Fruit fly (Drosophila melanogaster): ENCODE data around the gene CG43673.

CG43673 gene

DNA sequence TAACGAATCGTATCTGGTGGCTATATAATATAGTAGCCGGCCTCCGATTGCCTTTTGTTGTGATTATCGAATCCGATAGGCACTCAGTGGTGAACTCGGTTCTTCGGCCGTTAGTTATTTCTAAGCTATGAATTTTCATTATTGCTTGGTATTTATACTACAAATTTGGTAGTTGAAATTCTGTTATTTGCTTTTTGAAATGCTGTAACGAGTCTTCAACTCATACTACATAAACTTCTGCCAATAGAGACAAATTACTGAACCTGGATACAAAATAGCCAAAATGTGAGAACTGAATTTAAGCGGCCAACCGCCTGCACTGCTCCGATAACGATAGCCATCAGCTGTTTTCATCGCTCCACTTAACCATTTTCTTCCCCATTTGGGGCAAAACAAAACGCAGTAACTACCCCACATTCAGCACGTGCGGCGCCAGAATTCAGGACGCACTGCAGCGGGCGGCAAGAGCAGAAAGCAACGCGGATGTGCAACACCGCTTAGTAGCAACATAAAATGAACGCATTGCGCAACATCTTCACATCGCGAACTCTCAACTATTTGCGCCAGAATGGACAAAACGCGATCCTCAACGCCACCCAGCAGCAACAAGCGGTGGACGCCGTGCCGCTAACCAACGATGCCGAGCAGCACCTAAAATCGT lies 39.9 kb upstream of the CG43673 start, which contains the start of the genes CG11679 and CG8206 (continued):
- peak; percentile 24; the same call in 1 of the 2 replicates for TF ChIP-seq sob (GFP tag; IDR thresholded peaks at IDR 0.05)
- peak; percentile 14 for TF ChIP-seq her (GFP tag; optimal IDR thresholded peaks at IDR 0.05)
- TF ChIP-seq Gug (GFP tag; IDR thresholded peaks at IDR 0.05) = peak; percentile 26; the same call in 1 of the 4 replicates
- TF ChIP-seq CG13624 (GFP tag; optimal IDR thresholded peaks at IDR 0.05) = peak; percentile 43
- no peak for TF ChIP-seq otp (GFP tag; IDR thresholded peaks at IDR 0.05)
- no peak for TF ChIP-seq ase (GFP tag; IDR thresholded peaks at IDR 0.05)
- TF ChIP-seq CG13424 (tag; optimal IDR thresholded peaks at IDR 0.05) = peak; percentile 56
- TF ChIP-seq bbx (GFP tag; IDR thresholded peaks at IDR 0.05; ENCODE audit: partially characterized antibody) = peak; percentile 32; the same call in 1 of the 2 replicates
- TF ChIP-seq insv (GFP tag; optimal IDR thresholded peaks at IDR 0.05) = peak in 1 of 2 experiments; percentile 33
- peak; percentile 46 for TF ChIP-seq CG14710 (tag; optimal IDR thresholded peaks at IDR 0.05)
- 0 out of 2 replicates have a peak, but pooled peaks have one; percentile 48 for TF ChIP-seq unc-4 (GFP tag; IDR thresholded peaks at IDR 0.05; ENCODE audit: partially characterized antibody)
- peak; percentile 44 for TF ChIP-seq pnt (GFP tag; optimal IDR thresholded peaks at IDR 0.05)
- no peak for TF ChIP-seq Mad (GFP tag; optimal IDR thresholded peaks at IDR 0.05)
- peak; percentile 25 for TF ChIP-seq fu2 (GFP tag; optimal IDR thresholded peaks at IDR 0.05)
- no peak for TF ChIP-seq Jarid2 (GFP tag; optimal IDR thresholded peaks at IDR 0.05)
- peak; percentile 40; the same call in 1 of the 2 replicates for TF ChIP-seq Ptx1 (GFP tag; IDR thresholded peaks at IDR 0.05)
- TF ChIP-seq fd3F (GFP tag; optimal IDR thresholded peaks at IDR 0.05) = no peak
- no peak for TF ChIP-seq lov (optimal IDR thresholded peaks at IDR 0.05)
- TF ChIP-seq lov (GFP tag; IDR thresholded peaks at IDR 0.05) = no peak
- TF ChIP-seq CG14014 (GFP tag; IDR thresholded peaks at IDR 0.05) = peak; percentile 26; the same call in 1 of the 2 replicates
- no peak for TF ChIP-seq ATbp (GFP tag; optimal IDR thresholded peaks at IDR 0.05)
- TF ChIP-seq B-H2 (GFP tag; optimal IDR thresholded peaks at IDR 0.05) = peak; percentile 1
- peak; percentile 14 for TF ChIP-seq Hr3 (GFP tag; optimal IDR thresholded peaks at IDR 0.05)
- no peak for TF ChIP-seq CG12744 (GFP tag; optimal IDR thresholded peaks at IDR 0.05)
- TF ChIP-seq schlank (tag; optimal IDR thresholded peaks at IDR 0.05) = no peak
- TF ChIP-seq CG4730 (GFP tag; IDR thresholded peaks at IDR 0.05) = no peak
- peak; percentile 41 for TF ChIP-seq ewg (GFP tag; optimal IDR thresholded peaks at IDR 0.05)
- TF ChIP-seq CG17361 (GFP tag; IDR thresholded peaks at IDR 0.05) = peak; percentile 49; the same call in 2 of the 3 replicates
- peak in 1 of 2 experiments; percentile 23 for TF ChIP-seq dpn (GFP tag; optimal IDR thresholded peaks at IDR 0.05)
- TF ChIP-seq HLH4C (GFP tag; IDR thresholded peaks at IDR 0.05; ENCODE audit: partially characterized antibody) = peak; percentile 53; the same call in 2 of the 3 replicates
- TF ChIP-seq Sry-β (GFP tag; optimal IDR thresholded peaks at IDR 0.05) = peak; percentile 96
- TF ChIP-seq dm (GFP tag; optimal IDR thresholded peaks at IDR 0.05) = no peak
- TF ChIP-seq salm (tag; optimal IDR thresholded peaks at IDR 0.05) = peak; percentile 5
- peak; percentile 27 for TF ChIP-seq Dad (GFP tag; optimal IDR thresholded peaks at IDR 0.05)
- peak; percentile 45 for TF ChIP-seq CG13287 (GFP tag; IDR thresholded peaks at IDR 0.05; ENCODE audit: partially characterized antibody)
- no peak for TF ChIP-seq CG2875 (GFP tag; optimal IDR thresholded peaks at IDR 0.05)
- TF ChIP-seq CG9932 (GFP tag; IDR thresholded peaks at IDR 0.05) = peak; percentile 61
- TF ChIP-seq CG8290 (GFP tag; optimal IDR thresholded peaks at IDR 0.05) = peak; percentile 6
- no peak for TF ChIP-seq CG8290 (tag; optimal IDR thresholded peaks at IDR 0.05)
- TF ChIP-seq CG34422 (GFP tag; IDR thresholded peaks at IDR 0.05) = peak; percentile 55; the same call in 1 of the 3 replicates
- no peak for TF ChIP-seq vfl (GFP tag; optimal IDR thresholded peaks at IDR 0.05)
- TF ChIP-seq dimm (GFP tag; IDR thresholded peaks at IDR 0.05) = no peak
- peak; percentile 2 for TF ChIP-seq CG12659 (GFP tag; optimal IDR thresholded peaks at IDR 0.05)
- TF ChIP-seq ham (GFP tag; IDR thresholded peaks at IDR 0.05) = no peak
- peak; percentile 33; the same call in 1 of the 2 replicates for TF ChIP-seq lmd (GFP tag; IDR thresholded peaks at IDR 0.05)
- TF ChIP-seq dysf (GFP tag; IDR thresholded peaks at IDR 0.05) = peak; percentile 41; the same call in 1 of the 3 replicates
- TF ChIP-seq CG17186 (GFP tag; optimal IDR thresholded peaks at IDR 0.05) = no peak
- TF ChIP-seq Abd-B (GFP tag; optimal IDR thresholded peaks at IDR 0.05) = peak; percentile 37
- TF ChIP-seq YL-1 (GFP tag; optimal IDR thresholded peaks at IDR 0.05) = peak; percentile 42
- no peak for TF ChIP-seq jigr1 (GFP tag; IDR thresholded peaks at IDR 0.05)
